Worm (Caenorhabditis elegans): ENCODE results near the gene snx-17.

Gene snx-17

DNA sequence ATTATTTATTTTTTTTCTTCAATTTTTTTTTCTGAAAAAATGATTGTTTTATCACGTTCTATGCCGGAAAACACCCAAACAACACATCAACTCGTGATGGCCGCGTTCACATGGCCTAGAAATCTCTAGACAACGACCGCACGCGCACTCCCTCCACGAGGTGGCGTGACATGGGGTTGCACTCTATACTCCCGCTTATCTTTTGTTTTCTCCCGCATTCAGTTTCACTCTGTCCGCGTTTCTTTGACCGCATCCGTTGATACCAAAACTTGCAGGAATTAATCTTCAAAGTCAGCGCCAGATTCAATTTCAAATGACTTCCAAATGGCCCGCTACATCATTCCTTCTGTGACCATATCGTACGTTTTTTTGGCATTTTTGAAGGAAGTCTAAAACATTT is 17.1 kb downstream of the snx-17 start, which contains the start of gene F17H10.1 (continued):
- TF ChIP-seq athp-1 (tag; optimal IDR thresholded peaks at IDR 0.05) (no peak), aptf-3 (GFP tag; IDR thresholded peaks at IDR 0.05) (no peak), egrh-3 (GFP tag; IDR thresholded peaks at IDR 0.05) (no peak), sea-2 (GFP tag; IDR thresholded peaks at IDR 0.05) (0 out of 2 replicates have a peak, but pooled peaks have one; percentile 75), ceh-40 (GFP tag; IDR thresholded peaks at IDR 0.05) (0 out of 2 replicates have a peak, but pooled peaks have one; percentile 59), snpc-4 (GFP tag; optimal IDR thresholded peaks at IDR 0.05) (no peak), snpc-4 (tag; optimal IDR thresholded peaks at IDR 0.05) (peak in 2 of 4 experiments; percentile 9 to 36), nhr-120 (GFP tag; IDR thresholded peaks at IDR 0.05) (no peak), xnd-1 (tag; optimal IDR thresholded peaks at IDR 0.05) (no peak), pha-4 (tag; optimal IDR thresholded peaks at IDR 0.05) (no peak), F23B12.7 (tag; optimal IDR thresholded peaks at IDR 0.05; ENCODE audit: insufficient read depth) (peak; percentile 39), hlh-12 (tag; optimal IDR thresholded peaks at IDR 0.05) (no peak), attf-6 (GFP tag; IDR thresholded peaks at IDR 0.05) (no peak), ceh-27 (GFP tag; optimal IDR thresholded peaks at IDR 0.05) (peak; percentile 68), F37B4.10 (GFP tag; IDR thresholded peaks at IDR 0.05) (no peak), F55B11.4 (tag; optimal IDR thresholded peaks at IDR 0.05; ENCODE audit: borderline replicate concordance, insufficient read depth) (no peak), ZK185.1 (tag; optimal IDR thresholded peaks at IDR 0.05; ENCODE audit: poor library complexity, severe bottlenecking) (peak; percentile 54), mcd-1 (GFP tag; IDR thresholded peaks at IDR 0.05) (peak; percentile 61), ekl-4 (GFP tag; IDR thresholded peaks at IDR 0.05) (peak; percentile 54), ceh-58 (GFP tag; IDR thresholded peaks at IDR 0.05) (no peak), mxl-1 (tag; optimal IDR thresholded peaks at IDR 0.05) (no peak), aptf-2 (GFP tag; conservative IDR thresholded peaks at IDR 0.05) (no peak), him-1 (tag; optimal IDR thresholded peaks at IDR 0.05) (no peak), C17E4.6 (GFP tag; IDR thresholded peaks at IDR 0.05) (no peak), madf-6 (GFP tag; IDR thresholded peaks at IDR 0.05) (peak; percentile 36), K11D2.4 (GFP tag; IDR thresholded peaks at IDR 0.05) (peak; percentile 91), ztf-3 (GFP tag; optimal IDR thresholded peaks at IDR 0.05) (peak; percentile 43), zfh-2 (GFP tag; conservative IDR thresholded peaks at IDR 0.05) (no peak; the same call in 1 of the 2 replicates), ceh-79 (tag; optimal IDR thresholded peaks at IDR 0.05) (no peak), ztf-26 (tag; optimal IDR thresholded peaks at IDR 0.05) (peak; percentile 91), hmg-20 (GFP tag; IDR thresholded peaks at IDR 0.05) (no peak), ztf-22 (GFP tag; optimal IDR thresholded peaks at IDR 0.05) (peak; percentile 68), madf-8 (GFP tag; conservative IDR thresholded peaks at IDR 0.05) (no peak), ets-4 (GFP tag; optimal IDR thresholded peaks at IDR 0.05) (peak; percentile 95), B0336.3 (GFP tag; IDR thresholded peaks at IDR 0.05) (peak; percentile 83), cebp-1 (GFP tag; IDR thresholded peaks at IDR 0.05) (0 out of 2 replicates have a peak, but pooled peaks have one; percentile 44), cebp-1 (tag; optimal IDR thresholded peaks at IDR 0.05) (peak; percentile 82), sdz-38 (tag; optimal IDR thresholded peaks at IDR 0.05) (no peak), nfya-1 (tag; optimal IDR thresholded peaks at IDR 0.05; ENCODE audit: borderline replicate concordance, insufficient read depth) (no peak), hsf-1 (GFP tag; IDR thresholded peaks at IDR 0.05) (peak; percentile 90), B0019.2 (GFP tag; conservative IDR thresholded peaks at IDR 0.05) (no peak), tbp1 (GFP tag; optimal IDR thresholded peaks at IDR 0.05) (peak; percentile 66), ztf-25 (GFP tag; IDR thresholded peaks at IDR 0.05) (no peak), unc-62 (GFP tag; optimal IDR thresholded peaks at IDR 0.05) (no peak), ztf-6 (GFP tag; IDR thresholded peaks at IDR 0.05) (0 out of 2 replicates have a peak, but pooled peaks have one; percentile 21), snpc-3.4 (tag; optimal IDR thresholded peaks at IDR 0.05) (no peak), chd-7 (tag; optimal IDR thresholded peaks at IDR 0.05) (peak; percentile 78), madf-3 (GFP tag; IDR thresholded peaks at IDR 0.05) (no peak), nfyb-1 (GFP tag; IDR thresholded peaks at IDR 0.05) (peak; percentile 89)

Data from whole organism, young adult.